Fruit fly (Drosophila melanogaster): Measurements from ENCODE around the gene Dis3l2.

- TF ChIP-seq CG8478 (optimal IDR thresholded peaks at IDR 0.05) (no peak), CTCF (optimal IDR thresholded peaks at IDR 0.05) (no peak)
Measured at dm6 chr3L:225120-225519, 12.6 kb downstream of the Dis3l2 start.

Measured in S2 (cell line).